Worm (Caenorhabditis elegans): Measurements from ENCODE around the gene F59B1.4.

DNA sequence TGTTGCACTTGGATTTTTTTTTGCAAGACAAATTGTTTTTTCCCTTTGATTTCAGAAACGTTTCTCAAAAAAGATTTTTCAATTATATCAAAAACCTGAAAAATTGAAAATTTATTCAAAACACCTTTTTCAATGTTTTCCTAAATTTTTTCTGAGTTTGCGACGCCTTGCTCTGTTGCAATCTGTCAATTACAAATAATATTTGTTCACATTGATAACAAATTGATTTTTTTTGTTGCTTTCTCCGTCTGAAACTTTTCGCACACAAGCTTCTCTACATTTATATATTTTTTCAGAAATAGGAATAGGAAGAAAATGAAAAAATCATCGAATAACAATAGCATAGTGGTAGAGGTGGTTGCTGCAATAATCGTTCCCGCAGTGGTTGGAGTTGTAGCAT lies 41.6 kb upstream of the F59B1.4 start, which contains the start of gene Y39H10B.2:
- no peak for TF ChIP-seq elt-3 (tag; optimal IDR thresholded peaks at IDR 0.05)
- TF ChIP-seq nhr-237 (tag; optimal IDR thresholded peaks at IDR 0.05) = no peak
- no peak for TF ChIP-seq pha-4 (tag; optimal IDR thresholded peaks at IDR 0.05)
- TF ChIP-seq snpc-4 (tag; optimal IDR thresholded peaks at IDR 0.05) = no peak
- TF ChIP-seq unc-62 (GFP tag; optimal IDR thresholded peaks at IDR 0.05) = no peak
- TF ChIP-seq lsy-2 (tag; optimal IDR thresholded peaks at IDR 0.05) = no peak
- no peak for TF ChIP-seq tbx-8 (GFP tag; optimal IDR thresholded peaks at IDR 0.05)
- no peak for TF ChIP-seq nhr-2 (tag; optimal IDR thresholded peaks at IDR 0.05)
- no peak for TF ChIP-seq unc-39 (tag; optimal IDR thresholded peaks at IDR 0.05)
- no peak for TF ChIP-seq lin-13 (tag; optimal IDR thresholded peaks at IDR 0.05)
- TF ChIP-seq nhr-76 (tag; optimal IDR thresholded peaks at IDR 0.05) = no peak
- no peak for TF ChIP-seq cnd-1 (tag; optimal IDR thresholded peaks at IDR 0.05)
- no peak for TF ChIP-seq ces-1 (GFP tag; optimal IDR thresholded peaks at IDR 0.05)
- no peak for TF ChIP-seq elt-1 (tag; optimal IDR thresholded peaks at IDR 0.05; ENCODE audit: borderline replicate concordance, insufficient read depth)

All from whole organism, mixed stage, embryonic.